Fruit fly (Drosophila melanogaster): ENCODE measurements around the gene RFeSP.

Gene RFeSP

dm6 chr2L:1628502-1628864 lies 14.5 kb upstream of the RFeSP start:
- TF ChIP-seq tgo (GFP tag; IDR thresholded peaks at IDR 0.05) (0 out of 3 replicates have a peak, but pooled peaks have one; percentile 9), CG12942 (GFP tag; optimal IDR thresholded peaks at IDR 0.05) (no peak), CG15601 (tag; optimal IDR thresholded peaks at IDR 0.05) (no peak), zf30C (GFP tag; optimal IDR thresholded peaks at IDR 0.05) (no peak), Myb (GFP tag; optimal IDR thresholded peaks at IDR 0.05) (no peak), CG8290 (GFP tag; optimal IDR thresholded peaks at IDR 0.05) (no peak), CG8290 (tag; optimal IDR thresholded peaks at IDR 0.05) (peak in 1 of 2 experiments; percentile 2), rib (GFP tag; IDR thresholded peaks at IDR 0.05) (peak; percentile 85), ap (GFP tag; IDR thresholded peaks at IDR 0.05) (no peak), NfI (GFP tag; optimal IDR thresholded peaks at IDR 0.05) (no peak), CG11560 (tag; IDR thresholded peaks at IDR 0.05) (no peak), CG12391 (tag; optimal IDR thresholded peaks at IDR 0.05) (no peak)

DNA sequence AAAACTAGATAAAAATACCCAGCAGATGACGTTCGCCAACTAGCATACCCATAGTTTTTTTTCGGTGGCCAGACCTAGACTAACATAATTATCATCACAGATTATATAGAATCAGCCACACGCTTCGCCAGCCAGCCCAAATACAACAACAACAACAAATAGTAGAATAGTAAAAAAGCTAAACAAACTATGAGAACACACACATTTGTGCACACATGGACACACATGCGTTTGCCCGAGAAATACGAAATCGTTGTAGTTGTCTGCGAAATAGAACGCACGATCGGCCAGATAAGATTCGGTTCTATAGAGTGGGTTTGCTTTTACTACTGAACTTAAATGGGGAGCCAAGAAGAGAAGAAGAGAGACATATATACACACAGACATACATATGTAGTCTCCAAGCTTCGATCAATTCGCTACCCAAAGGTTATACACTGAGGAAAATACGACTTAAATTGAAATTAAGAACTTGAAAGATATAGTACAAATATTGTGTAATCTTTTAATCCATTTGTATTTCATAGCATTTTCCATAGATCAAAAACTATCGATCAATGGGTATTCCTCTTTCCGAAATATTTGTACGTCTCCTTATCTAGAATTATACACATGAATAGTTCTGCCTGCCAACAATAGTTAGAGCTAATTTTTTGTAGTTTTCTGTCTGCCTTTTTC lies 14.0 kb upstream of the RFeSP start:
- no peak for TF ChIP-seq CG17612 (GFP tag; IDR thresholded peaks at IDR 0.05)
- TF ChIP-seq CG16863 (GFP tag; optimal IDR thresholded peaks at IDR 0.05), result peak; percentile 36
- no peak for TF ChIP-seq CG1647 (GFP tag; optimal IDR thresholded peaks at IDR 0.05)
- no peak for TF ChIP-seq psq (GFP tag; optimal IDR thresholded peaks at IDR 0.05)
- TF ChIP-seq sqz (GFP tag; optimal IDR thresholded peaks at IDR 0.05), result peak; percentile 57
- TF ChIP-seq Eip74EF (GFP tag; optimal IDR thresholded peaks at IDR 0.05), result peak in 1 of 2 experiments; percentile 30
- TF ChIP-seq fu2 (GFP tag; optimal IDR thresholded peaks at IDR 0.05), result peak; percentile 49
- TF ChIP-seq Asciz (GFP tag; optimal IDR thresholded peaks at IDR 0.05), result no peak
- TF ChIP-seq CG17385 (GFP tag; optimal IDR thresholded peaks at IDR 0.05), result peak; percentile 15
- no peak for TF ChIP-seq dm (GFP tag; optimal IDR thresholded peaks at IDR 0.05)
- no peak for TF ChIP-seq CG2712 (tag; optimal IDR thresholded peaks at IDR 0.05)
- no peak for TF ChIP-seq Poxn (GFP tag; IDR thresholded peaks at IDR 0.05)
- peak; percentile 17 for TF ChIP-seq CG13424 (tag; optimal IDR thresholded peaks at IDR 0.05)
- no peak for TF ChIP-seq CG11723 (GFP tag; optimal IDR thresholded peaks at IDR 0.05)
- TF ChIP-seq tap (tag; optimal IDR thresholded peaks at IDR 0.05), result no peak
- peak; percentile 70 for TF ChIP-seq ftz-f1 (GFP tag; optimal IDR thresholded peaks at IDR 0.05)
- TF ChIP-seq chinmo (GFP tag; IDR thresholded peaks at IDR 0.05; ENCODE audit: partially characterized antibody), result peak; percentile 100
- TF ChIP-seq pita (GFP tag; optimal IDR thresholded peaks at IDR 0.05), result no peak
- peak; percentile 17 for TF ChIP-seq CG12104 (GFP tag; optimal IDR thresholded peaks at IDR 0.05)
- TF ChIP-seq Lpt (GFP tag; optimal IDR thresholded peaks at IDR 0.05), result no peak
- peak; percentile 14 for TF ChIP-seq CG6813 (GFP tag; optimal IDR thresholded peaks at IDR 0.05)
- TF ChIP-seq danr (GFP tag; IDR thresholded peaks at IDR 0.05), result peak; percentile 42; the same call in 1 of the 2 replicates
- TF ChIP-seq Blimp-1 (GFP tag; optimal IDR thresholded peaks at IDR 0.05), result no peak
- TF ChIP-seq CG10431 (GFP tag; optimal IDR thresholded peaks at IDR 0.05), result no peak
- TF ChIP-seq CG9215 (GFP tag; IDR thresholded peaks at IDR 0.05), result peak; percentile 51
- 0 out of 2 replicates have a peak, but pooled peaks have one; percentile 43 for TF ChIP-seq CG11247 (GFP tag; IDR thresholded peaks at IDR 0.05)
- peak; percentile 48 for TF ChIP-seq Sox102F (GFP tag; optimal IDR thresholded peaks at IDR 0.05)
- TF ChIP-seq CG10462 (GFP tag; optimal IDR thresholded peaks at IDR 0.05), result no peak
- 0 out of 2 replicates have a peak, but pooled peaks have one; percentile 25 for TF ChIP-seq GATAe (GFP tag; conservative IDR thresholded peaks at IDR 0.05)
- peak; percentile 75 for TF ChIP-seq CG7556 (GFP tag; optimal IDR thresholded peaks at IDR 0.05)
- TF ChIP-seq CG3847 (GFP tag; IDR thresholded peaks at IDR 0.05), result peak; percentile 58
- peak; percentile 66 for TF ChIP-seq CG9727 (GFP tag; optimal IDR thresholded peaks at IDR 0.05)
- TF ChIP-seq CG6175 (GFP tag; IDR thresholded peaks at IDR 0.05), result peak; percentile 15; the same call in 1 of the 3 replicates
- TF ChIP-seq CG12299 (tag; optimal IDR thresholded peaks at IDR 0.05), result no peak
- TF ChIP-seq hb (GFP tag; IDR thresholded peaks at IDR 0.05; ENCODE audit: partially characterized antibody), result no peak
- TF ChIP-seq org-1 (GFP tag; optimal IDR thresholded peaks at IDR 0.05), result peak; percentile 44
- no peak for TF ChIP-seq tll (GFP tag; optimal IDR thresholded peaks at IDR 0.05)

Data from whole organism, embryonic.